Worm (Caenorhabditis elegans): ENCODE results near the gene C27D9.1.

DNA sequence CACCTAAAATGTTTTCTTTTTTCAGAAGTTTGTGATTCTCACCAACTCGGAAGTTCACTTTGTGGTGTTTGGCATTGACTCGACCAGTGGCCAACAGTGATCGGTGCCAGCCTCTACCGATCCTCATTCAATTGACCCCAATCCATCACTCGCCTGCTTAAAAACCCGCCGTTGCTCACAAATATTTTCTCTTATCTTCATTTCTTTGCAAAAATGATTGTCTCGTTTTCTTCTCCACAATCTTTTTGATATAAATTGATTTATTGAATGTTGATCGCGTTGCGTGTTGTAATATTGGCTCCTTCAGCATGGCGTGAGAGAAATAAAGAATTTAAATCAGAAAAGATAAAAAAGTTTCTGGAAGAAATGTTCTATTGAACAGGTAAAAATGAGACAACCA, 16.6 kb upstream of the C27D9.1 start:
- no peak for TF ChIP-seq elt-2 (tag; optimal IDR thresholded peaks at IDR 0.05)
- TF ChIP-seq snpc-4 (tag; optimal IDR thresholded peaks at IDR 0.05), result no peak
- no peak for TF ChIP-seq nhr-12 (tag; optimal IDR thresholded peaks at IDR 0.05)
- TF ChIP-seq aly-2 (tag; optimal IDR thresholded peaks at IDR 0.05), result no peak
- no peak for TF ChIP-seq unc-62 (GFP tag; optimal IDR thresholded peaks at IDR 0.05)
- no peak for TF ChIP-seq egl-27 (tag; optimal IDR thresholded peaks at IDR 0.05)
- no peak for TF ChIP-seq ama-1 (optimal IDR thresholded peaks at IDR 0.05)
- no peak for TF ChIP-seq elt-1 (tag; optimal IDR thresholded peaks at IDR 0.05)
- no peak for TF ChIP-seq eor-1 (tag; optimal IDR thresholded peaks at IDR 0.05)
- TF ChIP-seq nhr-28 (tag; optimal IDR thresholded peaks at IDR 0.05), result no peak
- no peak for TF ChIP-seq pqm-1 (tag; optimal IDR thresholded peaks at IDR 0.05)
